Fruit fly (Drosophila melanogaster): ENCODE data around the gene RluA-2.

- TF ChIP-seq CG4496 (GFP tag; IDR thresholded peaks at IDR 0.05), result no peak
- no peak for TF ChIP-seq CG17806 (tag; optimal IDR thresholded peaks at IDR 0.05)
- no peak for TF ChIP-seq Ets98B (GFP tag; IDR thresholded peaks at IDR 0.05)
- TF ChIP-seq D1 (tag; optimal IDR thresholded peaks at IDR 0.05), result no peak
- no peak for TF ChIP-seq CG14655 (GFP tag; optimal IDR thresholded peaks at IDR 0.05)
- no peak for TF ChIP-seq rn (GFP tag; IDR thresholded peaks at IDR 0.05)
- 0 out of 2 replicates have a peak, but pooled peaks have one; percentile 10 for TF ChIP-seq CG12605 (GFP tag; IDR thresholded peaks at IDR 0.05)
- no peak for TF ChIP-seq Pif1A (GFP tag; optimal IDR thresholded peaks at IDR 0.05)
These were observed 26.0 kb downstream of the RluA-2 start for dm6 chr2L:10502862-10503261.
